Fruit fly (Drosophila melanogaster): Measurements from ENCODE around the gene dac.

dm6 chr2L:16448451-16449206, 37.2 kb downstream of the dac start, which contains the start of gene CG5888:
- TF ChIP-seq CG6654 (GFP tag; optimal IDR thresholded peaks at IDR 0.05) (no peak), Med (GFP tag) (peak; percentile 27), CG10209 (GFP tag; optimal IDR thresholded peaks at IDR 0.05) (peak; percentile 80), gro (GFP tag; optimal IDR thresholded peaks at IDR 0.05) (no peak), CG6175 (GFP tag; IDR thresholded peaks at IDR 0.05) (peak; percentile 65; the same call in 2 of the 3 replicates), Dfd (GFP tag; optimal IDR thresholded peaks at IDR 0.05) (no peak), GATAe (GFP tag; conservative IDR thresholded peaks at IDR 0.05) (no peak), CG8478 (optimal IDR thresholded peaks at IDR 0.05) (no peak), sc (optimal IDR thresholded peaks at IDR 0.05) (no peak), sc (GFP tag; optimal IDR thresholded peaks at IDR 0.05) (peak; percentile 65), Nf-YC (tag; optimal IDR thresholded peaks at IDR 0.05) (peak; percentile 29)

All from whole organism, embryonic.